Fruit fly (Drosophila melanogaster): ENCODE data around the gene Cen.

DNA sequence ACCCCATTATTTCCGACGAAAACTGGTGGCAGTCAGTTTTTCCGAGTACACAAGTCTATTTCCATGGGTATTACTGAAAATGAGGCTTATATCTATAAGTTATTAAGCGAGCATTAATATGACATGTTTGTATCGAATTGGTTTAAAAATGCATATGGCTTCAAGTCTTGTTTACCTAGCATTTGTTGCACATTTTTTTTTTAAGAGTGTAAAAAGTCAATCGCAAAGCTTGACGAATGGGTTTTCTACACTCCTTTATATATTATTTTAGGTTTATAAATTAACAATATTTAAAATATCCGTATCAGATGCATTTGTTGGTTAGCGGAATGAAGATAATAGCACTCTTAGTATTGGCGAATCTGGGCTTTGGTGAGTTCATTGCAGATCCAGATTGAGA is 41.8 kb downstream of the Cen start, which contains the start of gene CG31680:
- TF ChIP-seq Clk (GFP tag; optimal IDR thresholded peaks at IDR 0.05) (no peak), cnc (optimal IDR thresholded peaks at IDR 0.05) (no peak), CG12768 (GFP tag; optimal IDR thresholded peaks at IDR 0.05) (no peak)

Measured in whole organism, adult.